Fruit fly (Drosophila melanogaster): Measurements from ENCODE around the gene Mat89Ba.

Gene Mat89Ba

dm6 chr3R:16281033-16281680 lies 8.9 kb upstream of the Mat89Ba start:
- TF ChIP-seq cyc (GFP tag; optimal IDR thresholded peaks at IDR 0.05) (no peak), Hr39 (GFP tag; optimal IDR thresholded peaks at IDR 0.05) (no peak), Sox102F (GFP tag; optimal IDR thresholded peaks at IDR 0.05) (peak; percentile 18), CG8119 (GFP tag; IDR thresholded peaks at IDR 0.05) (no peak), CG1621 (tag; optimal IDR thresholded peaks at IDR 0.05) (peak; percentile 28), Eip78C (GFP tag) (peak; percentile 67), Lpt (GFP tag; optimal IDR thresholded peaks at IDR 0.05) (peak; percentile 48), Ets96B (tag; optimal IDR thresholded peaks at IDR 0.05) (peak; percentile 6), CG4318 (GFP tag; optimal IDR thresholded peaks at IDR 0.05) (no peak), fkh (GFP tag; optimal IDR thresholded peaks at IDR 0.05) (peak; percentile 12), fd59A (GFP tag; optimal IDR thresholded peaks at IDR 0.05) (no peak), salr (GFP tag; optimal IDR thresholded peaks at IDR 0.05) (no peak), Gug (GFP tag; IDR thresholded peaks at IDR 0.05) (no peak), CG9139 (GFP tag; optimal IDR thresholded peaks at IDR 0.05) (peak; percentile 10), Sox14 (GFP tag; optimal IDR thresholded peaks at IDR 0.05) (peak; percentile 8), CG6854 (GFP tag; optimal IDR thresholded peaks at IDR 0.05) (peak; percentile 43), CG6163 (GFP tag; IDR thresholded peaks at IDR 0.05) (peak; percentile 64; the same call in 1 of the 3 replicates), CG10669 (GFP tag; optimal IDR thresholded peaks at IDR 0.05) (peak; percentile 7), CG31627 (GFP tag; optimal IDR thresholded peaks at IDR 0.05) (no peak), spab (GFP tag; optimal IDR thresholded peaks at IDR 0.05) (peak; percentile 24), Hr4 (GFP tag; optimal IDR thresholded peaks at IDR 0.05) (no peak), CG6276 (GFP tag; optimal IDR thresholded peaks at IDR 0.05) (peak; percentile 1), ss (GFP tag; optimal IDR thresholded peaks at IDR 0.05) (peak; percentile 31 to 69), eg (GFP tag; IDR thresholded peaks at IDR 0.05) (peak; percentile 61; the same call in 1 of the 3 replicates), CG16779 (tag; optimal IDR thresholded peaks at IDR 0.05) (peak; percentile 5), CG6808 (GFP tag; optimal IDR thresholded peaks at IDR 0.05) (peak; percentile 40), esn (GFP tag; optimal IDR thresholded peaks at IDR 0.05) (no peak), OdsH (GFP tag; optimal IDR thresholded peaks at IDR 0.05) (no peak), dsx (GFP tag; optimal IDR thresholded peaks at IDR 0.05; ENCODE audit: poor library complexity, severe bottlenecking) (peak; percentile 66), CG7368 (GFP tag; optimal IDR thresholded peaks at IDR 0.05) (peak; percentile 27)

- TF ChIP-seq fkh (GFP tag; optimal IDR thresholded peaks at IDR 0.05) = peak; percentile 87
- TF ChIP-seq Smox (GFP tag; optimal IDR thresholded peaks at IDR 0.05) = peak; percentile 100
- TF ChIP-seq OdsH (GFP tag; optimal IDR thresholded peaks at IDR 0.05) = peak; percentile 100
- TF ChIP-seq cyc (GFP tag; optimal IDR thresholded peaks at IDR 0.05) = peak; percentile 99
- peak; percentile 100 for TF ChIP-seq pdm3 (GFP tag; optimal IDR thresholded peaks at IDR 0.05)
- peak; percentile 100 for TF ChIP-seq CG8632 (GFP tag; optimal IDR thresholded peaks at IDR 0.05)
- TF ChIP-seq CG10669 (GFP tag; optimal IDR thresholded peaks at IDR 0.05) = peak; percentile 99
- TF ChIP-seq Eip93F (GFP tag; optimal IDR thresholded peaks at IDR 0.05) = peak; percentile 97
- peak; percentile 99 for TF ChIP-seq CG16779 (tag; optimal IDR thresholded peaks at IDR 0.05)
- TF ChIP-seq eg (GFP tag; IDR thresholded peaks at IDR 0.05) = peak; percentile 100
- peak; percentile 99 for TF ChIP-seq vri (GFP tag; optimal IDR thresholded peaks at IDR 0.05)
- peak; percentile 99 for TF ChIP-seq Gug (GFP tag; IDR thresholded peaks at IDR 0.05)
- peak; percentile 99 for TF ChIP-seq CG6276 (GFP tag; optimal IDR thresholded peaks at IDR 0.05)
- peak; percentile 95 for TF ChIP-seq Hr38 (GFP tag; optimal IDR thresholded peaks at IDR 0.05)
- peak; percentile 99 for TF ChIP-seq CG11902 (GFP tag; optimal IDR thresholded peaks at IDR 0.05)
- peak; percentile 100 for TF ChIP-seq CG31627 (GFP tag; optimal IDR thresholded peaks at IDR 0.05)
- TF ChIP-seq CG9139 (GFP tag; optimal IDR thresholded peaks at IDR 0.05) = peak; percentile 99
- peak; percentile 99 for TF ChIP-seq Sox15 (GFP tag; optimal IDR thresholded peaks at IDR 0.05)
- peak; percentile 100 for TF ChIP-seq Met (GFP tag; optimal IDR thresholded peaks at IDR 0.05)
- peak; percentile 100 for TF ChIP-seq CG6163 (GFP tag; IDR thresholded peaks at IDR 0.05)
- TF ChIP-seq CG3919 (GFP tag; optimal IDR thresholded peaks at IDR 0.05) = peak; percentile 99
- peak; percentile 99 for TF ChIP-seq CG3032 (tag; optimal IDR thresholded peaks at IDR 0.05)
- TF ChIP-seq CG8319 (GFP tag; optimal IDR thresholded peaks at IDR 0.05) = peak; percentile 99
- peak; percentile 97 for TF ChIP-seq CG4318 (GFP tag; optimal IDR thresholded peaks at IDR 0.05)
- peak; percentile 100 for TF ChIP-seq CG15336 (GFP tag; IDR thresholded peaks at IDR 0.05)
- TF ChIP-seq fd85E (GFP tag; optimal IDR thresholded peaks at IDR 0.05) = peak; percentile 97
- TF ChIP-seq CG11762 (GFP tag; optimal IDR thresholded peaks at IDR 0.05; ENCODE audit: insufficient read depth) = peak; percentile 99
These were observed 8.1 kb upstream of the Mat89Ba start for dm6 chr3R:16280003-16280998.
